Worm (Caenorhabditis elegans): Measurements from ENCODE around the gene egrh-1.

DNA sequence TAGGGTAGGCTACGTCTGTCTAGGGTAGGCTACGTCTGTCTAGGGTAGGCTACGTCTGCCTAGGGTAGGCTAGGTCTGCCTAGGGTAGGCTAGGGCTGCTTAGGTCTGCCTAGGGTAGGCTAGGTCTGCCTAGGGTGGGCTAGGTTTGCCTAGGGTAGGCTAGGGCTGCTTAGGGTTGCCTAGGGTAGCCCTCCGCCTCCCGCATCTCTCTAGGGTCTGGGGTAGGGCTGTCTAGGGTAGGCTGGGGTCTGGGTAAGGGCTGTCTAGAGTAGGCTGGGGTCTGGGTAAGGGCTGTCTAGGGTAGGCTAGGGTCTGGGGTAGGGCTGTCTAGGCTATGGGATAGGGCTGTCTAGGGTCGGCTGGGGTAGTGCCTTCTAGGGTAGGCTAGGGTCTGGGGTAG is 32.0 kb downstream of the egrh-1 start:
- TF ChIP-seq nhr-237 (tag; optimal IDR thresholded peaks at IDR 0.05) (no peak), spr-1 (tag; optimal IDR thresholded peaks at IDR 0.05) (no peak), ztf-11 (tag; optimal IDR thresholded peaks at IDR 0.05) (no peak), F49E8.2 (tag; optimal IDR thresholded peaks at IDR 0.05; ENCODE audit: borderline replicate concordance) (no peak), lim-7 (GFP tag; IDR thresholded peaks at IDR 0.05) (no peak), pha-4 (GFP tag; IDR thresholded peaks at IDR 0.05) (no peak), pha-4 (tag; optimal IDR thresholded peaks at IDR 0.05) (no peak), hlh-30 (tag; optimal IDR thresholded peaks at IDR 0.05; ENCODE audit: insufficient read depth) (no peak), nhr-6 (tag; optimal IDR thresholded peaks at IDR 0.05) (no peak), fkh-10 (GFP tag; optimal IDR thresholded peaks at IDR 0.05) (no peak), dpl-1 (GFP tag; optimal IDR thresholded peaks at IDR 0.05) (no peak), snpc-1.2 (GFP tag; IDR thresholded peaks at IDR 0.05) (no peak)
